Fruit fly (Drosophila melanogaster) whole organism, embryonic: ENCODE data around the gene Ugt316A1.

Source experiments
- ATbp ChIP-seq: fragments of 200-800 bp; sonication (Bioruptor generic); optimal IDR thresholded peaks from 2 replicates; lab custom pipeline; 2017; ENCODE audit warnings: missing biosample characterization, mild to moderate bottlenecking, missing genetic modification characterization, missing genetic modification reagents
- CG1024 ChIP-seq: fragments of 200-800 bp; sonication (Bioruptor generic); IDR thresholded peaks from 2 replicates; pipeline ENCODE4 v1.3.6; 2022; ENCODE audit warnings: missing biosample characterization, missing genetic modification characterization
- CG10565 ChIP-seq: fragments of 200-800 bp; sonication (Bioruptor generic); optimal IDR thresholded peaks from 3 replicates; lab custom pipeline; 2016; ENCODE audit warnings: missing biosample characterization, mild to moderate bottlenecking, missing genetic modification characterization
- CG12104 ChIP-seq: fragments of 200-800 bp; sonication (Bioruptor generic); optimal IDR thresholded peaks from 3 replicates; lab custom pipeline; 2016; ENCODE audit warnings: missing biosample characterization, missing genetic modification characterization
- CG12391 ChIP-seq: fragments of 200-800 bp; sonication (Bioruptor generic); optimal IDR thresholded peaks from 3 replicates; lab custom pipeline; 2018; ENCODE audit warnings: missing biosample characterization, mild to moderate bottlenecking, missing genetic modification characterization, moderate library complexity
- CG13624 ChIP-seq: fragments of 200-800 bp; sonication (Bioruptor generic); optimal IDR thresholded peaks from 2 replicates; lab custom pipeline; 2016; ENCODE audit warnings: missing biosample characterization, missing genetic modification characterization
- CG1603 ChIP-seq: fragments of 200-800 bp; sonication (Bioruptor generic); optimal IDR thresholded peaks from 2 replicates; lab custom pipeline; 2019; ENCODE audit warnings: missing biosample characterization, mild to moderate bottlenecking, missing genetic modification characterization, moderate library complexity
- CG2199 ChIP-seq: fragments of 200-800 bp; sonication (Bioruptor generic); IDR thresholded peaks from 3 replicates; pipeline ENCODE4 v1.3.6; 2022; ENCODE audit warnings: missing biosample characterization, missing genetic modification characterization
- CG30403 ChIP-seq: fragments of 200-800 bp; sonication (Bioruptor generic); optimal IDR thresholded peaks from 3 replicates; lab custom pipeline; 2016; ENCODE audit warnings: missing biosample characterization, missing genetic modification characterization
- CG3726 ChIP-seq: fragments of 200-800 bp; sonication (Bioruptor generic); IDR thresholded peaks from 3 replicates; pipeline ENCODE4, ENCODE4 v1.3.6; 2022; ENCODE audit warnings: missing biosample characterization, missing genetic modification characterization
- CG6175 ChIP-seq: fragments of 200-800 bp; sonication (Bioruptor generic); IDR thresholded peaks from 3 replicates; pipeline ENCODE4 v1.3.6; 2022; ENCODE audit warnings: missing biosample characterization, missing genetic modification characterization
- CG6254 ChIP-seq: fragments of 200-800 bp; sonication (Bioruptor generic); optimal IDR thresholded peaks from 3 replicates; lab custom pipeline; 2017; ENCODE audit warnings: mild to moderate bottlenecking, missing biosample characterization, missing genetic modification reagents, missing genetic modification characterization
- CG6765 ChIP-seq: fragments of 200-800 bp; sonication (Bioruptor generic); optimal IDR thresholded peaks from 3 replicates; lab custom pipeline; 2017; ENCODE audit warnings: missing biosample characterization, mild to moderate bottlenecking, missing genetic modification characterization
- CG7372 ChIP-seq: fragments of 200-800 bp; sonication (Bioruptor generic); IDR thresholded peaks from 2 replicates; pipeline ENCODE4 v1.3.6; 2022; ENCODE audit warnings: missing biosample characterization, missing genetic modification characterization
- CG7786 ChIP-seq: fragments of 200-800 bp; sonication (Bioruptor generic); optimal IDR thresholded peaks from 2 replicates; lab custom pipeline; 2016; ENCODE audit warnings: missing biosample characterization, missing genetic modification characterization
- CG7839 ChIP-seq: fragments of 200-800 bp; sonication (Bioruptor generic); optimal IDR thresholded peaks from 3 replicates; lab custom pipeline; 2018; ENCODE audit warnings: missing biosample characterization, mild to moderate bottlenecking, missing genetic modification characterization, moderate library complexity
- CG7963 ChIP-seq: fragments of 200-800 bp; sonication (Bioruptor generic); IDR thresholded peaks from 3 replicates; pipeline ENCODE4 v1.3.6; 2022; ENCODE audit warnings: missing biosample characterization, missing genetic modification characterization; ENCODE audit not compliant: partially characterized antibody
- CG7987 ChIP-seq: fragments of 200-800 bp; sonication (Bioruptor generic); optimal IDR thresholded peaks from 2 replicates; lab custom pipeline; 2018; ENCODE audit warnings: missing biosample characterization, mild to moderate bottlenecking, missing genetic modification characterization, moderate library complexity
- CG8290 ChIP-seq, 3 experiments: fragments of 200-800 bp; sonication (Bioruptor generic); optimal IDR thresholded peaks; 2 replicates each; lab custom pipeline; 2016 to 2019; ENCODE audit warnings: missing biosample characterization in 3 of 3, missing genetic modification characterization in 3 of 3, mild to moderate bottlenecking in 2 of 3, moderate library complexity in 1 of 3
- CG8924 ChIP-seq: fragments of 200-800 bp; optimal IDR thresholded peaks from 3 replicates; lab custom pipeline; 2019; ENCODE audit warnings: missing biosample characterization, mild to moderate bottlenecking, missing genetic modification characterization, moderate library complexity
- CG9215 ChIP-seq: fragments of 200-800 bp; sonication (Bioruptor generic); IDR thresholded peaks from 2 replicates; pipeline ENCODE4 v1.3.6; 2022; ENCODE audit warnings: missing biosample characterization, missing genetic modification characterization
- CG9817 ChIP-seq: fragments of 200-800 bp; sonication (Bioruptor generic); optimal IDR thresholded peaks from 2 replicates; lab custom pipeline; 2018; ENCODE audit warnings: missing biosample characterization, mild to moderate bottlenecking, missing genetic modification characterization, moderate library complexity
- CG9932 ChIP-seq: fragments of 200-800 bp; sonication (Bioruptor generic); IDR thresholded peaks from 2 replicates; pipeline ENCODE4 v1.3.6; 2022; ENCODE audit warnings: missing biosample characterization, missing genetic modification characterization
- Dbx ChIP-seq: fragments of 200-800 bp; sonication (Bioruptor generic); IDR thresholded peaks from 3 replicates; pipeline ENCODE4 v1.3.6; 2022; ENCODE audit warnings: missing biosample characterization, missing genetic modification characterization
- Deaf1 ChIP-seq: fragments of 200-800 bp; optimal IDR thresholded peaks from 3 replicates; lab custom pipeline; 2019; ENCODE audit warnings: missing biosample characterization, mild to moderate bottlenecking, missing genetic modification characterization, moderate library complexity
- Fer3 ChIP-seq: fragments of 200-800 bp; sonication (Bioruptor generic); optimal IDR thresholded peaks from 2 replicates; lab custom pipeline; 2018; ENCODE audit warnings: missing biosample characterization, mild to moderate bottlenecking, missing genetic modification characterization, moderate library complexity
- Meics ChIP-seq: fragments of 200-800 bp; sonication (Bioruptor generic); optimal IDR thresholded peaks from 2 replicates; lab custom pipeline; 2017; ENCODE audit warnings: missing biosample characterization, mild to moderate bottlenecking, missing genetic modification characterization
- NfI ChIP-seq: fragments of 200-800 bp; sonication (Bioruptor generic); optimal IDR thresholded peaks from 3 replicates; lab custom pipeline; 2018; ENCODE audit warnings: missing biosample characterization, mild to moderate bottlenecking, missing genetic modification characterization, moderate library complexity
- Rfx ChIP-seq: fragments of 200-800 bp; sonication (Bioruptor generic); IDR thresholded peaks from 2 replicates; pipeline ENCODE4 v1.3.6; 2022; ENCODE audit warnings: missing biosample characterization, missing genetic modification characterization
- Sox100B ChIP-seq: fragments of 200-800 bp; sonication (Bioruptor generic); optimal IDR thresholded peaks from 3 replicates; lab custom pipeline; 2018; ENCODE audit warnings: missing biosample characterization, mild to moderate bottlenecking, missing genetic modification characterization
- Sox102F ChIP-seq: fragments of 200-800 bp; sonication (Bioruptor generic); optimal IDR thresholded peaks from 2 replicates; lab custom pipeline; 2018; ENCODE audit warnings: missing biosample characterization, mild to moderate bottlenecking, missing genetic modification characterization, moderate library complexity
- Ssrp ChIP-seq: fragments of 200-800 bp; sonication (Bioruptor generic); optimal IDR thresholded peaks from 2 replicates; lab custom pipeline; 2018; ENCODE audit warnings: missing biosample characterization, mild to moderate bottlenecking, missing genetic modification characterization, moderate library complexity
- Xbp1 ChIP-seq: fragments of 200-800 bp; sonication (Bioruptor generic); optimal IDR thresholded peaks from 3 replicates; lab custom pipeline; 2016; ENCODE audit warnings: missing biosample characterization, mild to moderate bottlenecking, missing genetic modification characterization
- ase ChIP-seq: fragments of 200-800 bp; sonication (Bioruptor generic); IDR thresholded peaks from 3 replicates; pipeline ENCODE4 v1.3.6; 2022; ENCODE audit warnings: missing biosample characterization, missing genetic modification characterization
- az2 ChIP-seq: fragments of 200-800 bp; sonication (Bioruptor generic); optimal IDR thresholded peaks from 3 replicates; lab custom pipeline; 2016; ENCODE audit warnings: missing biosample characterization, missing genetic modification characterization
- bbx ChIP-seq: fragments of 200-800 bp; sonication (Bioruptor generic); IDR thresholded peaks from 2 replicates; pipeline ENCODE4 v1.3.6; 2022; ENCODE audit warnings: missing biosample characterization, missing genetic modification characterization; ENCODE audit not compliant: partially characterized antibody
- bcd ChIP-seq: fragments of 200-800 bp; sonication (Bioruptor generic); optimal IDR thresholded peaks from 2 replicates; lab custom pipeline; 2017; ENCODE audit warnings: missing biosample characterization, mild to moderate bottlenecking, missing genetic modification characterization
- dimm ChIP-seq: fragments of 200-800 bp; sonication (Bioruptor generic); IDR thresholded peaks from 2 replicates; pipeline ENCODE4 v1.3.6; 2022; ENCODE audit warnings: missing biosample characterization, missing genetic modification characterization
- dmrt99B ChIP-seq: fragments of 200-800 bp; sonication (Bioruptor generic); optimal IDR thresholded peaks from 2 replicates; lab custom pipeline; 2018; ENCODE audit warnings: missing biosample characterization, mild to moderate bottlenecking, missing genetic modification characterization, moderate library complexity
- dysf ChIP-seq: fragments of 200-800 bp; sonication (Bioruptor generic); IDR thresholded peaks from 3 replicates; pipeline ENCODE4 v1.3.6; 2022; ENCODE audit warnings: missing biosample characterization, missing genetic modification characterization
- fd3F ChIP-seq: fragments of 200-800 bp; sonication (Bioruptor generic); optimal IDR thresholded peaks from 2 replicates; lab custom pipeline; 2018; ENCODE audit warnings: missing biosample characterization, mild to moderate bottlenecking, missing genetic modification characterization, moderate library complexity
- pros ChIP-seq: fragments of 200-800 bp; sonication (Bioruptor generic); optimal IDR thresholded peaks from 3 replicates; lab custom pipeline; 2019; ENCODE audit warnings: missing biosample characterization, mild to moderate bottlenecking, missing genetic modification characterization, moderate library complexity
- pzg ChIP-seq: fragments of 200-800 bp; sonication (Bioruptor generic); optimal IDR thresholded peaks from 3 replicates; lab custom pipeline; 2018; ENCODE audit warnings: missing biosample characterization, mild to moderate bottlenecking, missing genetic modification characterization, moderate library complexity
- slou ChIP-seq: fragments of 200-800 bp; sonication (Bioruptor generic); optimal IDR thresholded peaks from 3 replicates; lab custom pipeline; 2016; ENCODE audit warnings: missing biosample characterization, missing genetic modification characterization
- sr ChIP-seq: fragments of 200-800 bp; sonication (Bioruptor generic); IDR thresholded peaks from 3 replicates; pipeline ENCODE4 v1.3.6; 2022; ENCODE audit warnings: missing biosample characterization, missing genetic modification characterization
- stc ChIP-seq: fragments of 200-800 bp; sonication (Bioruptor generic); IDR thresholded peaks from 2 replicates; pipeline ENCODE4 v1.3.6; 2022; ENCODE audit warnings: missing biosample characterization, missing genetic modification characterization
- unpg ChIP-seq: fragments of 200-800 bp; sonication (Bioruptor generic); optimal IDR thresholded peaks from 3 replicates; lab custom pipeline; 2018; ENCODE audit warnings: missing biosample characterization, mild to moderate bottlenecking, missing genetic modification characterization, moderate library complexity
- vvl ChIP-seq: fragments of 200-800 bp; sonication (Bioruptor generic); IDR thresholded peaks from 2 replicates; pipeline ENCODE4 v1.3.6; 2022; ENCODE audit warnings: missing biosample characterization, missing genetic modification characterization

Ugt316A1 gene

DNA sequence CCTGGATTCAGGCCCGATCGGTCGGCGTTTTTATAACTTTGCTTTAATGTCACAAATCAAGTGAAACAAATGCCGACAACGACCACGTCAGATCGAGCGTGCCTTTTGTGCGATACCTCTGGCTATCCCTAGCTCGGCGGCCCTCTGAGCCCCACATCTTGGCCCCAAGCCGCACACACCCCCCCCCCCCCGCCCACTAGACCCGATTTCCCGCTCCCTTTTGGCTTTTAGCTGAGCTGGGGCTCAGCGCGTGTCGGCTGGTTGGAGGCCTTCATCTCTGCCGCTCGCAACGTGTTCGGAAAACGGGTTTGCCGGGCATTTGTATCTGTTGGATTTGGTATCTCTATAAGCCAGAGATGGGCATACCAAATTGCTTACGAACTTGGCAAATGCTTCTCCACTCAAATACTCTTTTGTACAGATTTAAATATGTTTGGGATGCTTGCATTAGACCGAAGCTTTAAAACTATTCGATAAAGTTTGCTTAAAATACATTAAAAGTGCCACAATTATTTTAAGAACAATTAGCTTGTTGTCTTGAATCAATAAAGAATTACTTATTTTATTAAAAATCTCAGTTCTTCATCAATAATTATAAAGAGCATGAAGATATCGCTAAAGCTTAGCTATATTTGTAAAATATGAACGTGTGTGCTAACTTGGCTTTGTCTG is 46.3 kb downstream of the Ugt316A1 start (continued):
- TF ChIP-seq CG6254 (no peak), ase (no peak), unpg (GFP tag; lab: Kevin White, UChicago) (no peak), CG7372 (peak; percentile 28; the same call in 1 of the 2 replicates), CG7963 (GFP tag; lab: Robert Waterston, UW) (0 out of 3 replicates have a peak, but pooled peaks have one; percentile 16), CG12391 (tag; lab: Kevin White, UChicago) (peak; percentile 33), CG9932 (peak; percentile 58), CG9215 (GFP tag; lab: Robert Waterston, UW) (0 out of 2 replicates have a peak, but pooled peaks have one; percentile 21), CG7839 (tag; lab: Kevin White, UChicago) (peak; percentile 63), fd3F (GFP tag; lab: Kevin White, UChicago) (peak; percentile 39), slou (GFP tag; lab: Kevin White, UChicago) (no peak), Fer3 (tag; lab: Kevin White, UChicago) (peak; percentile 27), dysf (GFP tag; lab: Robert Waterston, UW) (peak; percentile 67; the same call in 2 of the 3 replicates), sr (GFP tag; lab: Robert Waterston, UW) (peak; percentile 49; the same call in 1 of the 3 replicates), pros (peak; percentile 12), vvl (peak; percentile 48; the same call in 1 of the 2 replicates), bbx (GFP tag; lab: Robert Waterston, UW) (0 out of 2 replicates have a peak, but pooled peaks have one; percentile 33), CG2199 (GFP tag; lab: Robert Waterston, UW) (no peak), CG6175 (GFP tag; lab: Robert Waterston, UW) (peak; percentile 84), CG13624 (GFP tag; lab: Kevin White, UChicago) (peak; percentile 9), stc (GFP tag; lab: Robert Waterston, UW) (peak; percentile 20; the same call in 1 of the 2 replicates), CG6765 (GFP tag; lab: Kevin White, UChicago) (peak; percentile 33), Ssrp (tag; lab: Kevin White, UChicago) (peak; percentile 11), CG12104 (GFP tag; lab: Kevin White, UChicago) (peak; percentile 41), Sox100B (GFP tag; lab: Kevin White, UChicago) (peak; percentile 48), CG10565 (GFP tag; lab: Kevin White, UChicago) (no peak), az2 (peak; percentile 22), Xbp1 (GFP tag; lab: Kevin White, UChicago) (no peak), Deaf1 (tag; lab: Kevin White, UChicago) (no peak), CG30403 (peak; percentile 24), CG7987 (GFP tag; lab: Kevin White, UChicago) (no peak), ATbp (GFP tag; lab: Kevin White, UChicago) (no peak), Sox102F (GFP tag; lab: Kevin White, UChicago) (peak; percentile 56), NfI (GFP tag; lab: Kevin White, UChicago) (peak; percentile 49), CG8924 (tag; lab: Kevin White, UChicago) (peak; percentile 52), CG1603 (no peak), pzg (GFP tag; lab: Kevin White, UChicago) (no peak), CG7786 (GFP tag; lab: Kevin White, UChicago) (peak; percentile 12), Dbx (no peak), CG8290 (GFP tag; optimal IDR thresholded peaks at IDR 0.05; lab: Kevin White, UChicago) (no peak), CG8290 (tag; optimal IDR thresholded peaks at IDR 0.05; lab: Kevin White, UChicago) (peak in 1 of 2 experiments; percentile 29), dmrt99B (peak; percentile 54), Rfx (GFP tag; lab: Robert Waterston, UW) (peak; percentile 46; the same call in 1 of the 2 replicates), CG9817 (tag; lab: Kevin White, UChicago) (peak; percentile 28), dimm (GFP tag; lab: Robert Waterston, UW) (no peak), CG1024 (GFP tag; lab: Robert Waterston, UW) (no peak), Meics (GFP tag; lab: Kevin White, UChicago) (peak; percentile 73), CG3726 (no peak), bcd (GFP tag; lab: Kevin White, UChicago) (peak; percentile 33)
